Worm (Caenorhabditis elegans): ENCODE measurements around the gene fbxb-61.

Gene fbxb-61

ce11 chrV:19288073-19288805 is 15.7 kb upstream of the fbxb-61 start, which contains the start of the genes F55C9.3 and fbxb-57:
Gene F55C9.3 (minus strand): TSS chrV:19288173.
Gene fbxb-57 (plus strand): TSS chrV:19288755.
- no peak for TF ChIP-seq ZK546.5 (tag; optimal IDR thresholded peaks at IDR 0.05)
- TF ChIP-seq unc-62 (GFP tag; optimal IDR thresholded peaks at IDR 0.05), result no peak
- TF ChIP-seq egl-27 (tag; optimal IDR thresholded peaks at IDR 0.05), result no peak
- no peak for TF ChIP-seq alr-1 (tag; optimal IDR thresholded peaks at IDR 0.05)
- TF ChIP-seq elt-3 (tag; optimal IDR thresholded peaks at IDR 0.05), result no peak
- TF ChIP-seq ztf-4 (tag; optimal IDR thresholded peaks at IDR 0.05), result no peak
- no peak for TF ChIP-seq ztf-11 (tag; optimal IDR thresholded peaks at IDR 0.05)

- TF ChIP-seq fos-1 (tag; optimal IDR thresholded peaks at IDR 0.05) (no peak), ZK546.5 (tag; optimal IDR thresholded peaks at IDR 0.05) (no peak), crh-2 (tag; optimal IDR thresholded peaks at IDR 0.05) (no peak), elt-3 (tag; optimal IDR thresholded peaks at IDR 0.05) (no peak), nhr-23 (tag; optimal IDR thresholded peaks at IDR 0.05) (no peak), nhr-25 (tag; optimal IDR thresholded peaks at IDR 0.05) (no peak), egl-27 (tag; optimal IDR thresholded peaks at IDR 0.05) (no peak), ceh-82 (tag; optimal IDR thresholded peaks at IDR 0.05) (no peak), sma-9 (GFP tag; optimal IDR thresholded peaks at IDR 0.05) (no peak), sma-9 (tag; optimal IDR thresholded peaks at IDR 0.05) (no peak), nhr-237 (tag; optimal IDR thresholded peaks at IDR 0.05) (no peak), alr-1 (tag; optimal IDR thresholded peaks at IDR 0.05) (no peak), lin-39 (tag; optimal IDR thresholded peaks at IDR 0.05) (no peak), blmp-1 (tag; optimal IDR thresholded peaks at IDR 0.05; ENCODE audit: insufficient read depth) (no peak), zag-1 (tag; optimal IDR thresholded peaks at IDR 0.05) (no peak), nhr-129 (tag; optimal IDR thresholded peaks at IDR 0.05) (no peak), F13H6.1 (tag; optimal IDR thresholded peaks at IDR 0.05) (no peak), nhr-21 (tag; optimal IDR thresholded peaks at IDR 0.05) (no peak)
Observed at ce11 chrV:19293025-19293424, 10.9 kb upstream of the fbxb-61 start, which contains the start of gene F55C9.5. Gene F55C9.5 (minus strand): TSS chrV:19293125.

ce11 chrV:19296723-19297122 is 7.2 kb upstream of the fbxb-61 start, which contains the start of gene F55C9.6:
Gene F55C9.6 (minus strand): TSS chrV:19296823.
- TF ChIP-seq lsy-2 (tag; optimal IDR thresholded peaks at IDR 0.05) (no peak), sma-3 (GFP tag; optimal IDR thresholded peaks at IDR 0.05) (no peak), unc-55 (GFP tag; optimal IDR thresholded peaks at IDR 0.05) (no peak), ztf-11 (tag; optimal IDR thresholded peaks at IDR 0.05) (no peak), nhr-23 (tag; optimal IDR thresholded peaks at IDR 0.05) (no peak), unc-62 (GFP tag; optimal IDR thresholded peaks at IDR 0.05) (no peak), C34F6.9 (tag; optimal IDR thresholded peaks at IDR 0.05) (no peak), lin-13 (GFP tag; optimal IDR thresholded peaks at IDR 0.05) (no peak), ceh-16 (tag; optimal IDR thresholded peaks at IDR 0.05) (no peak)

- TF ChIP-seq nhr-11 (tag; optimal IDR thresholded peaks at IDR 0.05), result no peak
- TF ChIP-seq egl-27 (tag; optimal IDR thresholded peaks at IDR 0.05), result no peak
- no peak for TF ChIP-seq nhr-129 (tag; optimal IDR thresholded peaks at IDR 0.05)
- TF ChIP-seq sem-4 (tag; optimal IDR thresholded peaks at IDR 0.05), result no peak
- no peak for TF ChIP-seq mdl-1 (tag; optimal IDR thresholded peaks at IDR 0.05)
- TF ChIP-seq peb-1 (tag; optimal IDR thresholded peaks at IDR 0.05), result no peak
- TF ChIP-seq alr-1 (tag; optimal IDR thresholded peaks at IDR 0.05), result no peak
- TF ChIP-seq elt-1 (tag; optimal IDR thresholded peaks at IDR 0.05), result no peak
- TF ChIP-seq ztf-1 (GFP tag; conservative IDR thresholded peaks at IDR 0.05), result no peak
- TF ChIP-seq ZK546.5 (tag; optimal IDR thresholded peaks at IDR 0.05), result no peak
- no peak for TF ChIP-seq dmd-4 (tag; optimal IDR thresholded peaks at IDR 0.05)
- no peak for TF ChIP-seq lsy-2 (tag; optimal IDR thresholded peaks at IDR 0.05)
- TF ChIP-seq Y55F3AM.14 (GFP tag; optimal IDR thresholded peaks at IDR 0.05), result no peak
- no peak for TF ChIP-seq fos-1 (tag; optimal IDR thresholded peaks at IDR 0.05)
- TF ChIP-seq elt-3 (tag; optimal IDR thresholded peaks at IDR 0.05), result no peak
- no peak for TF ChIP-seq lin-11 (tag; optimal IDR thresholded peaks at IDR 0.05)
- TF ChIP-seq nhr-10 (tag; optimal IDR thresholded peaks at IDR 0.05), result no peak
- TF ChIP-seq gmeb-1 (tag; optimal IDR thresholded peaks at IDR 0.05), result no peak
- no peak for TF ChIP-seq skn-1 (tag; optimal IDR thresholded peaks at IDR 0.05)
Observed at ce11 chrV:19297510-19297909, 6.4 kb upstream of the fbxb-61 start, which contains the start of gene fbxb-60. Gene fbxb-60 (plus strand): TSS chrV:19297810.

All from whole organism, L2 larva.